Fruit fly (Drosophila melanogaster): ENCODE measurements around the gene Cpr30F.

Gene Cpr30F

dm6 chr2L:9919949-9920348, 13.0 kb downstream of the Cpr30F start, which contains the start of gene CG4594:
Gene CG4594 (plus strand): TSS chr2L:9920160.
- TF ChIP-seq Mio (GFP tag; optimal IDR thresholded peaks at IDR 0.05) (no peak), sage (GFP tag; optimal IDR thresholded peaks at IDR 0.05) (peak; percentile 41)

dm6 chr2L:9919218-9919617, 13.7 kb downstream of the Cpr30F start:
- no peak for TF ChIP-seq pan (optimal IDR thresholded peaks at IDR 0.05)
- no peak for TF ChIP-seq dl (GFP tag; optimal IDR thresholded peaks at IDR 0.05; ENCODE audit: insufficient read depth in 1 of 2, partially characterized antibody in 2 of 2)
- no peak for TF ChIP-seq Rel (GFP tag; optimal IDR thresholded peaks at IDR 0.05)
- no peak for TF ChIP-seq Rel (tag; optimal IDR thresholded peaks at IDR 0.05)
- TF ChIP-seq usp (GFP tag; optimal IDR thresholded peaks at IDR 0.05): no peak
- no peak for TF ChIP-seq Vsx2 (GFP tag; optimal IDR thresholded peaks at IDR 0.05; ENCODE audit: partially characterized antibody)

- no peak for TF ChIP-seq brk (GFP tag; optimal IDR thresholded peaks at IDR 0.05)
- TF ChIP-seq jim (GFP tag; optimal IDR thresholded peaks at IDR 0.05): no peak
- TF ChIP-seq fru (GFP tag; optimal IDR thresholded peaks at IDR 0.05): peak; percentile 79
- TF ChIP-seq psq (GFP tag; optimal IDR thresholded peaks at IDR 0.05): peak; percentile 61
- peak; percentile 31 for TF ChIP-seq CG9705 (GFP tag; optimal IDR thresholded peaks at IDR 0.05)
- TF ChIP-seq pan (optimal IDR thresholded peaks at IDR 0.05): no peak
- peak; percentile 68 for TF ChIP-seq Sp1 (GFP tag; optimal IDR thresholded peaks at IDR 0.05)
- TF ChIP-seq rgr (GFP tag; optimal IDR thresholded peaks at IDR 0.05): peak; percentile 61
- peak; percentile 55 for TF ChIP-seq br (GFP tag; optimal IDR thresholded peaks at IDR 0.05)
- TF ChIP-seq Dfd (GFP tag; optimal IDR thresholded peaks at IDR 0.05): no peak
- no peak for TF ChIP-seq Abd-B (GFP tag; optimal IDR thresholded peaks at IDR 0.05)
- no peak for TF ChIP-seq Mio (GFP tag; optimal IDR thresholded peaks at IDR 0.05)
- peak; percentile 28 for TF ChIP-seq dsf (GFP tag; optimal IDR thresholded peaks at IDR 0.05; ENCODE audit: borderline replicate concordance)
- no peak for TF ChIP-seq CG32264 (GFP tag; optimal IDR thresholded peaks at IDR 0.05)
- peak; percentile 70 for TF ChIP-seq h (GFP tag; optimal IDR thresholded peaks at IDR 0.05)
- peak; percentile 47 for TF ChIP-seq sv (GFP tag; optimal IDR thresholded peaks at IDR 0.05)
- TF ChIP-seq lola (GFP tag; optimal IDR thresholded peaks at IDR 0.05): no peak
- TF ChIP-seq N (GFP tag; optimal IDR thresholded peaks at IDR 0.05): no peak
- no peak for TF ChIP-seq tai (GFP tag; optimal IDR thresholded peaks at IDR 0.05)
- no peak for TF ChIP-seq usp (GFP tag; optimal IDR thresholded peaks at IDR 0.05)
- peak; percentile 56 for TF ChIP-seq Hr83 (GFP tag; optimal IDR thresholded peaks at IDR 0.05; ENCODE audit: poor library complexity, severe bottlenecking)
- TF ChIP-seq sage (GFP tag; optimal IDR thresholded peaks at IDR 0.05): peak; percentile 56
- TF ChIP-seq Dif (GFP tag; optimal IDR thresholded peaks at IDR 0.05; ENCODE audit: partially characterized antibody): peak; percentile 45
- peak; percentile 75 for TF ChIP-seq OdsH (GFP tag; optimal IDR thresholded peaks at IDR 0.05)
- peak; percentile 68 for TF ChIP-seq HLH106 (tag; optimal IDR thresholded peaks at IDR 0.05)
- no peak for TF ChIP-seq Hr78 (GFP tag; optimal IDR thresholded peaks at IDR 0.05)
- TF ChIP-seq CrebA (GFP tag; optimal IDR thresholded peaks at IDR 0.05; ENCODE audit: borderline replicate concordance): peak; percentile 97
- TF ChIP-seq Jra (GFP tag; optimal IDR thresholded peaks at IDR 0.05): peak; percentile 70
- TF ChIP-seq Myc (optimal IDR thresholded peaks at IDR 0.05): no peak
- TF ChIP-seq woc (GFP tag; optimal IDR thresholded peaks at IDR 0.05): peak; percentile 36
- TF ChIP-seq GATAd (GFP tag; optimal IDR thresholded peaks at IDR 0.05): no peak
- TF ChIP-seq dmrt93B (GFP tag; optimal IDR thresholded peaks at IDR 0.05): peak; percentile 19
- TF ChIP-seq Rel (GFP tag; optimal IDR thresholded peaks at IDR 0.05): no peak
- no peak for TF ChIP-seq Rel (tag; optimal IDR thresholded peaks at IDR 0.05)
- peak; percentile 86 for TF ChIP-seq Hnf4 (GFP tag; optimal IDR thresholded peaks at IDR 0.05)
- peak; percentile 57 for TF ChIP-seq ey (GFP tag; optimal IDR thresholded peaks at IDR 0.05)
- TF ChIP-seq foxo (GFP tag; optimal IDR thresholded peaks at IDR 0.05): peak in 1 of 2 experiments; percentile 83
- TF ChIP-seq Vsx2 (GFP tag; optimal IDR thresholded peaks at IDR 0.05; ENCODE audit: partially characterized antibody): no peak
- peak in 1 of 2 experiments; percentile 5 for TF ChIP-seq dl (GFP tag; optimal IDR thresholded peaks at IDR 0.05; ENCODE audit: insufficient read depth in 1 of 2, partially characterized antibody in 2 of 2)
Observed at dm6 chr2L:9918020-9918959, 14.7 kb downstream of the Cpr30F start, which contains the start of the genes CG5885 and CG4598. Gene CG5885 (minus strand): TSS chr2L:9918330. Gene CG4598 (plus strand): TSS chr2L:9918618.
